Fruit fly (Drosophila melanogaster) whole organism, embryonic: ENCODE data around the gene CG5861.
A peak's percentile ranks its signal among the peaks of the same experiment; 100 is the strongest.

Source experiments
- Adf1 ChIP-seq: fragments of 200-800 bp; sonication (Bioruptor generic); IDR thresholded peaks from 2 replicates; pipeline ENCODE4 v1.3.6; 2022; ENCODE audit warnings: missing biosample characterization, missing genetic modification characterization
- CG10209 ChIP-seq: fragments of 200-800 bp; sonication (Bioruptor generic); optimal IDR thresholded peaks from 3 replicates; lab custom pipeline; 2017; ENCODE audit warnings: missing biosample characterization, mild to moderate bottlenecking, missing genetic modification characterization, missing genetic modification reagents
- CG1024 ChIP-seq: fragments of 200-800 bp; sonication (Bioruptor generic); IDR thresholded peaks from 2 replicates; pipeline ENCODE4 v1.3.6; 2022; ENCODE audit warnings: missing biosample characterization, missing genetic modification characterization
- CG10431 ChIP-seq: fragments of 200-800 bp; sonication (Bioruptor generic); optimal IDR thresholded peaks from 3 replicates; lab custom pipeline; 2018; ENCODE audit warnings: missing biosample characterization, mild to moderate bottlenecking, missing genetic modification characterization
- CG11504 ChIP-seq: fragments of 200-800 bp; sonication (Bioruptor generic); optimal IDR thresholded peaks from 3 replicates; lab custom pipeline; 2019; ENCODE audit warnings: missing biosample characterization, mild to moderate bottlenecking, missing genetic modification characterization, moderate library complexity
- CG12659 ChIP-seq: fragments of 200-800 bp; sonication (Bioruptor generic); optimal IDR thresholded peaks from 3 replicates; lab custom pipeline; 2017; ENCODE audit warnings: mild to moderate bottlenecking, missing biosample characterization, missing genetic modification reagents, missing genetic modification characterization
- CG13287 ChIP-seq: fragments of 200-800 bp; sonication (Bioruptor generic); IDR thresholded peaks from 2 replicates; pipeline ENCODE4 v1.3.6; 2022; ENCODE audit warnings: missing biosample characterization, missing genetic modification characterization; ENCODE audit not compliant: partially characterized antibody
- CG13296 ChIP-seq: fragments of 200-800 bp; sonication (Bioruptor generic); optimal IDR thresholded peaks from 3 replicates; lab custom pipeline; 2018; ENCODE audit warnings: missing biosample characterization, mild to moderate bottlenecking, missing genetic modification characterization
- CG14014 ChIP-seq: fragments of 200-800 bp; sonication (Bioruptor generic); IDR thresholded peaks from 2 replicates; pipeline ENCODE4 v1.3.6; 2022; ENCODE audit warnings: missing biosample characterization, missing genetic modification characterization
- CG15479 ChIP-seq: fragments of 200-800 bp; sonication (Bioruptor generic); optimal IDR thresholded peaks from 3 replicates; lab custom pipeline; 2019; ENCODE audit warnings: missing biosample characterization, mild to moderate bottlenecking, missing genetic modification characterization, moderate library complexity
- CG17359 ChIP-seq: fragments of 200-800 bp; sonication (Bioruptor generic); optimal IDR thresholded peaks from 3 replicates; lab custom pipeline; 2018; ENCODE audit warnings: missing biosample characterization, mild to moderate bottlenecking, missing genetic modification characterization, moderate library complexity
- CG31441 ChIP-seq: fragments of 200-800 bp; sonication (Bioruptor generic); IDR thresholded peaks from 2 replicates; pipeline ENCODE4 v1.3.6; 2022; ENCODE audit warnings: missing biosample characterization, missing genetic modification characterization
- CG3847 ChIP-seq: fragments of 200-800 bp; sonication (Bioruptor generic); IDR thresholded peaks from 2 replicates; pipeline ENCODE4 v1.3.6; 2022; ENCODE audit warnings: missing biosample characterization, missing genetic modification characterization
- CG4404 ChIP-seq: fragments of 200-800 bp; sonication (Bioruptor generic); IDR thresholded peaks from 2 replicates; pipeline ENCODE4 v1.3.6; 2022; ENCODE audit warnings: missing biosample characterization, missing genetic modification characterization
- CG4820 ChIP-seq: fragments of 200-800 bp; sonication (Bioruptor generic); optimal IDR thresholded peaks from 3 replicates; lab custom pipeline; 2016; ENCODE audit warnings: missing biosample characterization, missing genetic modification characterization
- CG7271 ChIP-seq: fragments of 200-800 bp; sonication (Bioruptor generic); optimal IDR thresholded peaks from 2 replicates; lab custom pipeline; 2018; ENCODE audit warnings: missing biosample characterization, mild to moderate bottlenecking, missing genetic modification characterization, moderate library complexity
- CTCF ChIP-seq: fragments of 200-800 bp; sonication (Bioruptor generic); optimal IDR thresholded peaks from 2 replicates; lab custom pipeline; 2017; ENCODE audit warnings: missing biosample characterization, mild to moderate bottlenecking, missing genetic modification characterization, moderate library complexity
- CkIIα-i1 ChIP-seq: fragments of 200-800 bp; sonication (Bioruptor generic); IDR thresholded peaks from 2 replicates; pipeline ENCODE4 v1.3.6; 2022; ENCODE audit warnings: missing biosample characterization, missing genetic modification characterization
- D ChIP-seq, 2 experiments: fragments of 200-800 bp in 1 of 2; fragments of >200 bp in 1 of 2; sonication (Bioruptor generic) in 1 of 2; optimal IDR thresholded peaks; 2 replicates in 1 of 2; 3 replicates in 1 of 2; lab custom pipeline; 2017; ENCODE audit warnings: mild to moderate bottlenecking in 1 of 2, missing biosample characterization in 1 of 2, missing genetic modification characterization in 1 of 2, missing genetic modification reagents in 1 of 2
- Dad ChIP-seq: fragments of 200-800 bp; sonication (Bioruptor generic); optimal IDR thresholded peaks from 3 replicates; lab custom pipeline; 2016; ENCODE audit warnings: missing biosample characterization, missing genetic modification characterization
- Deaf1 ChIP-seq: fragments of 200-800 bp; optimal IDR thresholded peaks from 3 replicates; lab custom pipeline; 2019; ENCODE audit warnings: missing biosample characterization, mild to moderate bottlenecking, missing genetic modification characterization, moderate library complexity
- Elba2 ChIP-seq: fragments of 200-800 bp; sonication (Bioruptor generic); optimal IDR thresholded peaks from 3 replicates; lab custom pipeline; 2016; ENCODE audit warnings: missing biosample characterization, missing genetic modification characterization
- Fer1 ChIP-seq: fragments of 200-800 bp; sonication (Bioruptor generic); optimal IDR thresholded peaks from 2 replicates; lab custom pipeline; 2017; ENCODE audit warnings: missing biosample characterization, mild to moderate bottlenecking, missing genetic modification characterization
- Fer2 ChIP-seq: fragments of 200-800 bp; sonication (Bioruptor generic); optimal IDR thresholded peaks from 2 replicates; lab custom pipeline; 2018; ENCODE audit warnings: missing biosample characterization, mild to moderate bottlenecking, missing genetic modification characterization, moderate library complexity
- H2.0 ChIP-seq: fragments of 200-800 bp; sonication (Bioruptor generic); IDR thresholded peaks from 2 replicates; pipeline ENCODE4 v1.3.6; 2022; ENCODE audit warnings: missing biosample characterization, missing genetic modification characterization
- Hr51 ChIP-seq, 2 experiments: fragments of 200-800 bp; sonication (Bioruptor generic); optimal IDR thresholded peaks; 2 replicates in 1 of 2; 3 replicates in 1 of 2; lab custom pipeline; 2016 to 2018; ENCODE audit warnings: missing biosample characterization in 2 of 2, missing genetic modification characterization in 2 of 2, mild to moderate bottlenecking in 1 of 2, moderate library complexity in 1 of 2
- Kr ChIP-seq: fragments of 200-800 bp; sonication (Bioruptor generic); optimal IDR thresholded peaks from 2 replicates; lab custom pipeline; 2017; ENCODE audit warnings: missing biosample characterization, mild to moderate bottlenecking, missing genetic modification characterization
- Neu2 ChIP-seq: fragments of 200-800 bp; sonication (Bioruptor generic); optimal IDR thresholded peaks from 3 replicates; lab custom pipeline; 2016; ENCODE audit warnings: missing biosample characterization, missing genetic modification characterization, borderline replicate concordance
- Opbp ChIP-seq: fragments of 200-800 bp; sonication (Bioruptor generic); IDR thresholded peaks from 3 replicates; pipeline ENCODE4 v1.3.6; 2022; ENCODE audit warnings: missing biosample characterization, missing genetic modification characterization; ENCODE audit not compliant: partially characterized antibody
- Optix ChIP-seq: fragments of 200-800 bp; sonication (Bioruptor generic); IDR thresholded peaks from 3 replicates; pipeline ENCODE4 v1.3.6; 2022; ENCODE audit warnings: missing biosample characterization, missing genetic modification characterization
- Ptx1 ChIP-seq: fragments of 200-800 bp; sonication (Bioruptor generic); IDR thresholded peaks from 2 replicates; pipeline ENCODE4 v1.3.6; 2022; ENCODE audit warnings: missing biosample characterization, missing genetic modification characterization
- Ssrp ChIP-seq: fragments of 200-800 bp; sonication (Bioruptor generic); optimal IDR thresholded peaks from 2 replicates; lab custom pipeline; 2018; ENCODE audit warnings: missing biosample characterization, mild to moderate bottlenecking, missing genetic modification characterization, moderate library complexity
- Tbp ChIP-seq: fragments of >200 bp; optimal IDR thresholded peaks from 2 replicates; lab custom pipeline; 2018; ENCODE audit warnings: missing biosample characterization, missing genetic modification characterization
- abd-A ChIP-seq: fragments of 200-800 bp; sonication (Bioruptor generic); optimal IDR thresholded peaks from 3 replicates; lab custom pipeline; 2019; ENCODE audit warnings: missing biosample characterization, mild to moderate bottlenecking, missing genetic modification characterization, moderate library complexity
- az2 ChIP-seq: fragments of 200-800 bp; sonication (Bioruptor generic); optimal IDR thresholded peaks from 3 replicates; lab custom pipeline; 2016; ENCODE audit warnings: missing biosample characterization, missing genetic modification characterization
- bbx ChIP-seq: fragments of 200-800 bp; sonication (Bioruptor generic); IDR thresholded peaks from 2 replicates; pipeline ENCODE4 v1.3.6; 2022; ENCODE audit warnings: missing biosample characterization, missing genetic modification characterization; ENCODE audit not compliant: partially characterized antibody
- cad ChIP-seq: fragments of >200 bp; optimal IDR thresholded peaks from 2 replicates; lab custom pipeline; 2017; ENCODE audit warnings: missing biosample characterization, missing genetic modification characterization
- chinmo ChIP-seq: fragments of 200-800 bp; sonication (Bioruptor generic); IDR thresholded peaks from 4 replicates; pipeline ENCODE4 v1.3.6; 2022; ENCODE audit warnings: missing biosample characterization, missing genetic modification characterization; ENCODE audit not compliant: partially characterized antibody
- ci ChIP-seq: fragments of 200-800 bp; sonication (Bioruptor generic); IDR thresholded peaks from 3 replicates; pipeline ENCODE4 v1.3.6; 2022; ENCODE audit warnings: missing biosample characterization, missing genetic modification characterization
- corto ChIP-seq: fragments of 200-800 bp; sonication (Bioruptor generic); optimal IDR thresholded peaks from 2 replicates; lab custom pipeline; 2016; ENCODE audit warnings: missing biosample characterization, mild to moderate bottlenecking, missing genetic modification characterization, moderate library complexity
- crc ChIP-seq: fragments of 200-800 bp; sonication (Bioruptor generic); optimal IDR thresholded peaks from 2 replicates; lab custom pipeline; 2016; ENCODE audit warnings: missing biosample characterization, missing genetic modification characterization
- dysf ChIP-seq: fragments of 200-800 bp; sonication (Bioruptor generic); IDR thresholded peaks from 3 replicates; pipeline ENCODE4 v1.3.6; 2022; ENCODE audit warnings: missing biosample characterization, missing genetic modification characterization
- gro ChIP-seq: fragments of 200-800 bp; sonication (Bioruptor generic); optimal IDR thresholded peaks from 2 replicates; lab custom pipeline; 2016; ENCODE audit warnings: missing biosample characterization, missing genetic modification characterization
- her ChIP-seq: fragments of 200-800 bp; sonication (Bioruptor generic); optimal IDR thresholded peaks from 2 replicates; lab custom pipeline; 2016; ENCODE audit warnings: missing biosample characterization, missing genetic modification characterization
- jing ChIP-seq: fragments of 200-800 bp; sonication (Bioruptor generic); optimal IDR thresholded peaks from 2 replicates; lab custom pipeline; 2018; ENCODE audit warnings: missing biosample characterization, mild to moderate bottlenecking, missing genetic modification characterization
- kah ChIP-seq: fragments of 200-800 bp; sonication (Bioruptor generic); optimal IDR thresholded peaks from 2 replicates; lab custom pipeline; 2018; ENCODE audit warnings: missing biosample characterization, mild to moderate bottlenecking, missing genetic modification characterization
- luna ChIP-seq: fragments of 200-800 bp; sonication (Bioruptor generic); optimal IDR thresholded peaks from 2 replicates; lab custom pipeline; 2016; ENCODE audit warnings: missing biosample characterization, missing genetic modification characterization
- row ChIP-seq: fragments of 200-800 bp; sonication (Bioruptor generic); IDR thresholded peaks from 3 replicates; pipeline ENCODE4 v1.3.6; 2022; ENCODE audit warnings: missing biosample characterization, missing genetic modification characterization
- vvl ChIP-seq: fragments of 200-800 bp; sonication (Bioruptor generic); IDR thresholded peaks from 2 replicates; pipeline ENCODE4 v1.3.6; 2022; ENCODE audit warnings: missing biosample characterization, missing genetic modification characterization

Gene CG5861

DNA sequence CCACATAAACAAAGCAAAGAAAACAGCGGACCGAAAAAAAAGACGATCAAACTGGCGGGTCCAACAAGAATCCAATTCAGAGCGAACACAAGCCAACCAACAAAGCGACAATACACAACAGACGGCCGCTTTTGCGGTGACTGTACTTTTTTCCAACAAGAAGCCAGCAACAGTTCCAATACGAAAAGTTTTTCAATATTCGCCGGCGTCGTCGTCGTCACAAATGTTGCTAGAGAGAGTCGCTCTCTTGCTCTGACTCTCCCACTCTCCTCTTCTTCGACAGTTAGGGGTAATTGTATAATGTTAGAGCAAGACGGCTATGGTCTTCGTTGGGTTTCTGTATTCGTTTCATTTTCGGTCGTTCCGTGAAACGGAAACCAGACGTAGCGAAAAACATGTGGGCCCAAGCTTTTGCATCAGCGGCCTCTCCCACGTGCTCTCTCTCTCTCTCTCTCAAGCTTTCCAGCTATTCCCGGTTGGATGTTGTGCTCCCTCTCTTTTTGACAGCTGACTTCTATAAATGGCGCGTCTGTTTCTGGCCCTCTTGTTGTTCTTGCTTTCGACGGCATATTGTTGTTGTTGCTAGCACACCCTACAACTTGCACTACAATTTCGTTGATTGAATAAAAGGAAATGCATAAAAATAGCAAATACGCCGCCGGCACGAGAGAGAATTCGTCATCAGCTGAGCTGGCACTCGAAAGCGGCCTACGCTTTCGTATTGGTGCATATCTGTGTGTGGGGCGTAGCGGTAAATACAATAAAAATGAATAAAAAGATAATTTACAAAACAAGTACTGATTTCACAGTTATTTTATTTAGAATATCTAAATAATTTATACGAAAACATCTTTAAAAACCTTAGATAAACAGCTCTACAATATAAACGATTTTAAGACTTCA, 37.6 kb downstream of the CG5861 start (continued):
- TF ChIP-seq abd-A (tag; lab: Kevin White, UChicago) (peak; percentile 94), CkIIα-i1 (GFP tag; lab: Robert Waterston, UW) (no peak), dysf (no peak), vvl (no peak), CG1024 (no peak), Fer1 (GFP tag; lab: Kevin White, UChicago) (peak; percentile 97), CG15479 (GFP tag; lab: Kevin White, UChicago) (no peak), corto (GFP tag; lab: Kevin White, UChicago) (peak; percentile 49), CG10209 (GFP tag; lab: Kevin White, UChicago) (peak; percentile 41), az2 (no peak), cad (GFP tag; lab: Kevin White, UChicago) (no peak), CG13287 (GFP tag; lab: Robert Waterston, UW) (no peak), Ssrp (tag; lab: Kevin White, UChicago) (no peak), Dad (GFP tag; lab: Kevin White, UChicago) (peak; percentile 36), CTCF (GFP tag; lab: Kevin White, UChicago) (peak; percentile 51), jing (GFP tag; lab: Kevin White, UChicago) (no peak), Opbp (GFP tag; lab: Robert Waterston, UW) (no peak), Ptx1 (GFP tag; lab: Robert Waterston, UW) (no peak), gro (GFP tag; lab: Kevin White, UChicago) (peak; percentile 72), Deaf1 (tag; lab: Kevin White, UChicago) (peak; percentile 73), D (optimal IDR thresholded peaks at IDR 0.05; lab: Kevin White, UChicago) (peak; percentile 87), D (GFP tag; optimal IDR thresholded peaks at IDR 0.05; lab: Kevin White, UChicago) (peak; percentile 54), CG31441 (GFP tag; lab: Robert Waterston, UW) (no peak), CG4404 (no peak), CG7271 (tag; lab: Kevin White, UChicago) (peak; percentile 43), CG17359 (tag; lab: Kevin White, UChicago) (peak; percentile 74), CG13296 (GFP tag; lab: Kevin White, UChicago) (peak; percentile 96), CG3847 (GFP tag; lab: Robert Waterston, UW) (no peak), CG10431 (GFP tag; lab: Kevin White, UChicago) (peak; percentile 93), CG12659 (peak; percentile 83), Kr (peak; percentile 12), crc (no peak), row (GFP tag; lab: Robert Waterston, UW) (no peak), chinmo (GFP tag; lab: Robert Waterston, UW) (no peak), Neu2 (GFP tag; lab: Kevin White, UChicago) (no peak), CG11504 (tag; lab: Kevin White, UChicago) (peak; percentile 100), ci (no peak), CG14014 (GFP tag; lab: Robert Waterston, UW) (no peak), CG4820 (GFP tag; lab: Kevin White, UChicago) (no peak), H2.0 (no peak), luna (GFP tag; lab: Kevin White, UChicago) (no peak), kah (peak; percentile 90), Optix (GFP tag; lab: Robert Waterston, UW) (no peak), bbx (GFP tag; lab: Robert Waterston, UW) (no peak), Hr51 (GFP tag; optimal IDR thresholded peaks at IDR 0.05; lab: Kevin White, UChicago) (peak in 1 of 2 experiments; percentile 67), Adf1 (no peak), Fer2 (tag; lab: Kevin White, UChicago) (peak; percentile 72), Tbp (no peak), her (peak; percentile 74), Elba2 (peak; percentile 69)
